Fruit fly (Drosophila melanogaster) whole organism, prepupa: ENCODE results near the gene Targ3.

Source experiments
- CG10669 ChIP-seq: fragments of 200-800 bp; sonication (Bioruptor generic); optimal IDR thresholded peaks from 3 replicates; lab custom pipeline; 2018; ENCODE audit warnings: missing biosample characterization, mild to moderate bottlenecking, missing genetic modification characterization, moderate library complexity
- CG11294 ChIP-seq: fragments of 200-800 bp; sonication (Bioruptor generic); IDR thresholded peaks from 2 replicates; pipeline ENCODE4 v1.3.6; 2022; ENCODE audit warnings: missing biosample characterization, missing genetic modification characterization
- CG11762 ChIP-seq: fragments of 200-800 bp; sonication (Bioruptor generic); optimal IDR thresholded peaks from 3 replicates; lab custom pipeline; 2016; ENCODE audit warnings: missing biosample characterization, missing genetic modification characterization; ENCODE audit not compliant: insufficient read depth
- CG11902 ChIP-seq: fragments of 200-800 bp; sonication (Bioruptor generic); optimal IDR thresholded peaks from 3 replicates; lab custom pipeline; 2016; ENCODE audit warnings: missing biosample characterization, missing genetic modification characterization
- CG15336 ChIP-seq: fragments of 200-800 bp; sonication (Bioruptor generic); IDR thresholded peaks from 2 replicates; pipeline ENCODE4 v1.3.6; 2022; ENCODE audit warnings: missing biosample characterization, missing genetic modification characterization
- CG16779 ChIP-seq: fragments of 200-800 bp; sonication (Bioruptor generic); optimal IDR thresholded peaks from 3 replicates; lab custom pipeline; 2017; ENCODE audit warnings: missing biosample characterization, mild to moderate bottlenecking, missing genetic modification characterization
- CG3032 ChIP-seq: fragments of 200-800 bp; optimal IDR thresholded peaks from 2 replicates; lab custom pipeline; 2019; ENCODE audit warnings: missing biosample characterization, mild to moderate bottlenecking, missing genetic modification characterization, moderate library complexity
- CG32006 ChIP-seq: fragments of 200-800 bp; sonication (Bioruptor generic); optimal IDR thresholded peaks from 3 replicates; lab custom pipeline; 2017; ENCODE audit warnings: missing biosample characterization, mild to moderate bottlenecking, missing genetic modification characterization
- CG3919 ChIP-seq: fragments of 200-800 bp; sonication (Bioruptor generic); optimal IDR thresholded peaks from 3 replicates; lab custom pipeline; 2016; ENCODE audit warnings: missing biosample characterization, missing genetic modification characterization
- CG4318 ChIP-seq: fragments of 200-800 bp; sonication (Bioruptor generic); optimal IDR thresholded peaks from 3 replicates; lab custom pipeline; 2017; ENCODE audit warnings: missing biosample characterization, mild to moderate bottlenecking, missing genetic modification characterization
- CG6163 ChIP-seq: fragments of 200-800 bp; sonication (Bioruptor generic); IDR thresholded peaks from 3 replicates; pipeline ENCODE4 v1.3.6; 2022; ENCODE audit warnings: missing biosample characterization, missing genetic modification characterization
- CG6808 ChIP-seq: fragments of 200-800 bp; sonication (Bioruptor generic); optimal IDR thresholded peaks from 3 replicates; lab custom pipeline; 2017; ENCODE audit warnings: missing biosample characterization, missing genetic modification characterization, mild to moderate bottlenecking, moderate library complexity, missing genetic modification reagents
- CG7368 ChIP-seq: fragments of 200-800 bp; sonication (Bioruptor generic); optimal IDR thresholded peaks from 3 replicates; lab custom pipeline; 2016; ENCODE audit warnings: missing biosample characterization, missing genetic modification characterization
- CG8119 ChIP-seq: fragments of 200-800 bp; sonication (Bioruptor generic); IDR thresholded peaks from 3 replicates; pipeline ENCODE4 v1.3.6; 2022; ENCODE audit warnings: missing biosample characterization, missing genetic modification characterization
- CG9139 ChIP-seq: fragments of 200-800 bp; sonication (Bioruptor generic); optimal IDR thresholded peaks from 3 replicates; lab custom pipeline; 2017; ENCODE audit warnings: missing biosample characterization, mild to moderate bottlenecking, missing genetic modification characterization
- Eip78C ChIP-seq: fragments of 200-800 bp; sonication (Bioruptor generic); peaks from one replicate; lab custom pipeline; 2016; ENCODE audit warnings: missing biosample characterization, missing genetic modification characterization
- Ets21C ChIP-seq: fragments of 200-800 bp; sonication (Bioruptor generic); optimal IDR thresholded peaks from 3 replicates; lab custom pipeline; 2016; ENCODE audit warnings: missing biosample characterization, missing genetic modification characterization
- Ets96B ChIP-seq: fragments of 200-800 bp; optimal IDR thresholded peaks from 2 replicates; lab custom pipeline; 2019; ENCODE audit warnings: missing biosample characterization, mild to moderate bottlenecking, missing genetic modification characterization, moderate library complexity
- Gug ChIP-seq: fragments of 200-800 bp; sonication (Bioruptor generic); IDR thresholded peaks from 2 replicates; pipeline ENCODE4 v1.3.6; 2022; ENCODE audit warnings: missing biosample characterization, missing genetic modification characterization
- Hr38 ChIP-seq: sonication (Bioruptor generic); optimal IDR thresholded peaks from 2 replicates; lab custom pipeline; 2016; ENCODE audit warnings: missing biosample characterization, missing genetic modification characterization
- Hr4 ChIP-seq: fragments of 200-800 bp; sonication (Bioruptor generic); optimal IDR thresholded peaks from 3 replicates; lab custom pipeline; 2016; ENCODE audit warnings: missing biosample characterization, missing genetic modification characterization
- Lpt ChIP-seq: fragments of 200-800 bp; sonication (Bioruptor generic); optimal IDR thresholded peaks from 3 replicates; lab custom pipeline; 2016; ENCODE audit warnings: missing biosample characterization, missing genetic modification characterization
- Met ChIP-seq: fragments of 200-800 bp; sonication (Bioruptor generic); optimal IDR thresholded peaks from 3 replicates; lab custom pipeline; 2016; ENCODE audit warnings: missing biosample characterization, missing genetic modification characterization
- OdsH ChIP-seq: fragments of 200-800 bp; sonication (Bioruptor generic); optimal IDR thresholded peaks from 3 replicates; lab custom pipeline; 2016; ENCODE audit warnings: missing biosample characterization, missing genetic modification characterization
- Smox ChIP-seq: fragments of 200-800 bp; sonication (Bioruptor generic); optimal IDR thresholded peaks from 3 replicates; lab custom pipeline; 2016; ENCODE audit warnings: missing biosample characterization, missing genetic modification characterization
- Sox102F ChIP-seq: fragments of 200-800 bp; sonication (Bioruptor generic); optimal IDR thresholded peaks from 2 replicates; lab custom pipeline; 2016; ENCODE audit warnings: missing biosample characterization, mild to moderate bottlenecking, missing genetic modification characterization
- Sox14 ChIP-seq: fragments of 200-800 bp; sonication (Bioruptor generic); optimal IDR thresholded peaks from 3 replicates; lab custom pipeline; 2016; ENCODE audit warnings: missing biosample characterization, missing genetic modification characterization
- achi ChIP-seq: fragments of 200-800 bp; sonication (Bioruptor generic); optimal IDR thresholded peaks from 3 replicates; lab custom pipeline; 2016; ENCODE audit warnings: missing biosample characterization, missing genetic modification characterization
- acj6 ChIP-seq: fragments of 200-800 bp; sonication (Bioruptor generic); optimal IDR thresholded peaks from 3 replicates; lab custom pipeline; 2016; ENCODE audit warnings: missing biosample characterization, missing genetic modification characterization
- cyc ChIP-seq: fragments of 200-800 bp; sonication (Bioruptor generic); optimal IDR thresholded peaks from 3 replicates; lab custom pipeline; 2016; ENCODE audit warnings: missing biosample characterization, missing genetic modification characterization
- dac ChIP-seq: fragments of 200-800 bp; sonication (Bioruptor generic); optimal IDR thresholded peaks from 2 replicates; lab custom pipeline; 2017; ENCODE audit warnings: missing biosample characterization, mild to moderate bottlenecking, missing genetic modification characterization
- dsx ChIP-seq: fragments of 200-800 bp; optimal IDR thresholded peaks from 3 replicates; lab custom pipeline; 2019; ENCODE audit warnings: missing biosample characterization, mild to moderate bottlenecking, missing genetic modification characterization, moderate library complexity; ENCODE audit not compliant: poor library complexity, severe bottlenecking
- eg ChIP-seq: fragments of 200-800 bp; sonication (Bioruptor generic); IDR thresholded peaks from 3 replicates; pipeline ENCODE4 v1.3.6; 2022; ENCODE audit warnings: missing biosample characterization, missing genetic modification characterization
- esn ChIP-seq: fragments of 200-800 bp; sonication (Bioruptor generic); optimal IDR thresholded peaks from 2 replicates; lab custom pipeline; 2016; ENCODE audit warnings: missing biosample characterization, mild to moderate bottlenecking, missing genetic modification characterization, moderate library complexity
- fkh ChIP-seq: fragments of 200-800 bp; sonication (Bioruptor generic); optimal IDR thresholded peaks from 3 replicates; lab custom pipeline; 2017; ENCODE audit warnings: missing biosample characterization, mild to moderate bottlenecking, missing genetic modification characterization, moderate library complexity
- pdm3 ChIP-seq: fragments of 200-800 bp; sonication (Bioruptor generic); optimal IDR thresholded peaks from 3 replicates; lab custom pipeline; 2016; ENCODE audit warnings: missing biosample characterization, missing genetic modification characterization
- spab ChIP-seq: fragments of 200-800 bp; sonication (Bioruptor generic); optimal IDR thresholded peaks from 2 replicates; lab custom pipeline; 2017; ENCODE audit warnings: missing biosample characterization, mild to moderate bottlenecking, missing genetic modification characterization, missing genetic modification reagents
- ss ChIP-seq, 2 experiments: fragments of 200-800 bp; sonication (Bioruptor generic); optimal IDR thresholded peaks; 2 replicates in 1 of 2; 3 replicates in 1 of 2; lab custom pipeline; 2017 to 2018; ENCODE audit warnings: mild to moderate bottlenecking in 2 of 2, missing biosample characterization in 2 of 2, missing genetic modification characterization in 2 of 2, moderate library complexity in 1 of 2
- svp ChIP-seq: fragments of 200-800 bp; sonication (Bioruptor generic); peaks from one replicate; lab custom pipeline; 2016; ENCODE audit warnings: missing biosample characterization, missing genetic modification characterization
- vri ChIP-seq: fragments of 200-800 bp; sonication (Bioruptor generic); optimal IDR thresholded peaks from 3 replicates; lab custom pipeline; 2016; ENCODE audit warnings: missing biosample characterization, mild to moderate bottlenecking, missing genetic modification characterization

Targ3 gene

dm6 chr3L:21239999-21240509 lies 43.4 kb downstream of the Targ3 start (continued):
- TF ChIP-seq Met (GFP tag; lab: Kevin White, UChicago), result no peak
- peak; percentile 22 for TF ChIP-seq dsx (GFP tag; lab: Kevin White, UChicago)
- peak; percentile 39 for TF ChIP-seq CG9139 (GFP tag; lab: Kevin White, UChicago)
- no peak for TF ChIP-seq CG16779 (tag; lab: Kevin White, UChicago)
- peak; percentile 47 for TF ChIP-seq CG3919 (GFP tag; lab: Kevin White, UChicago)
- no peak for TF ChIP-seq spab (GFP tag; lab: Kevin White, UChicago)
- 0 out of 2 replicates have a peak, but pooled peaks have one; percentile 11 for TF ChIP-seq Gug (GFP tag; lab: Robert Waterston, UW)
- TF ChIP-seq CG10669, result no peak
- peak; percentile 58 for TF ChIP-seq fkh
- TF ChIP-seq CG11762 (GFP tag; lab: Kevin White, UChicago), result no peak
- TF ChIP-seq Lpt, result peak; percentile 7
- no peak for TF ChIP-seq CG11294
- TF ChIP-seq esn, result peak; percentile 14
- no peak for TF ChIP-seq achi (GFP tag; lab: Kevin White, UChicago)
- no peak for TF ChIP-seq CG3032 (tag; lab: Kevin White, UChicago)
- peak; percentile 56; the same call in 1 of the 3 replicates for TF ChIP-seq CG6163 (GFP tag; lab: Robert Waterston, UW)
- TF ChIP-seq Eip78C, result peak; percentile 89
- TF ChIP-seq CG15336 (GFP tag; lab: Robert Waterston, UW), result peak; percentile 64
- TF ChIP-seq Ets96B (tag; lab: Kevin White, UChicago), result no peak
- peak; percentile 54; the same call in 2 of the 3 replicates for TF ChIP-seq eg (GFP tag; lab: Robert Waterston, UW)
- no peak for TF ChIP-seq CG6808 (GFP tag; lab: Kevin White, UChicago)
- no peak for TF ChIP-seq Ets21C (GFP tag; lab: Kevin White, UChicago)
- no peak for TF ChIP-seq CG11902 (GFP tag; lab: Kevin White, UChicago)
- peak; percentile 61 for TF ChIP-seq Sox102F
- no peak for TF ChIP-seq CG32006
- peak; percentile 74 for TF ChIP-seq svp (GFP tag; lab: Kevin White, UChicago)
- no peak for TF ChIP-seq CG4318 (GFP tag; lab: Kevin White, UChicago)

- TF ChIP-seq Hr38 (no peak), CG8119 (GFP tag; lab: Robert Waterston, UW) (no peak), acj6 (GFP tag; lab: Kevin White, UChicago) (no peak), CG15336 (GFP tag; lab: Robert Waterston, UW) (0 out of 2 replicates have a peak, but pooled peaks have one; percentile 36), Sox102F (no peak), Lpt (no peak), CG4318 (GFP tag; lab: Kevin White, UChicago) (no peak), cyc (GFP tag; lab: Kevin White, UChicago) (no peak), achi (GFP tag; lab: Kevin White, UChicago) (no peak), Hr4 (GFP tag; lab: Kevin White, UChicago) (no peak), fkh (peak; percentile 52), Smox (GFP tag; lab: Kevin White, UChicago) (no peak), CG32006 (peak; percentile 26), svp (GFP tag; lab: Kevin White, UChicago) (peak; percentile 66), vri (GFP tag; lab: Kevin White, UChicago) (no peak), OdsH (no peak), spab (GFP tag; lab: Kevin White, UChicago) (no peak), dac (no peak), CG3032 (tag; lab: Kevin White, UChicago) (no peak), CG11294 (no peak), Met (GFP tag; lab: Kevin White, UChicago) (no peak), ss (GFP tag; optimal IDR thresholded peaks at IDR 0.05; lab: Kevin White, UChicago) (no peak), CG7368 (no peak), Ets96B (tag; lab: Kevin White, UChicago) (no peak), Sox14 (GFP tag; lab: Kevin White, UChicago) (no peak), pdm3 (GFP tag; lab: Kevin White, UChicago) (no peak), CG6163 (GFP tag; lab: Robert Waterston, UW) (0 out of 3 replicates have a peak, but pooled peaks have one; percentile 10), Eip78C (peak; percentile 64), dsx (GFP tag; lab: Kevin White, UChicago) (no peak)
Observed at dm6 chr3L:21241447-21241983, 44.9 kb downstream of the Targ3 start.
